Worm (Caenorhabditis elegans) whole organism, late embryonic: ENCODE results near the gene dgn-2.

Source experiments
- C38D4.7 ChIP-seq: fragments of 200-800 bp; sonication (Bioruptor generic); optimal IDR thresholded peaks from 2 replicates; lab custom pipeline; 2018; ENCODE audit warnings: mild to moderate bottlenecking, missing genetic modification characterization, moderate library complexity, missing compliant biosample characterization
- F13H6.1 ChIP-seq: sonication (generic microtip); optimal IDR thresholded peaks from 2 replicates; lab custom pipeline; 2016; ENCODE audit warnings: missing genetic modification characterization, missing compliant biosample characterization
- K02D7.2 ChIP-seq: sonication (generic microtip); optimal IDR thresholded peaks from 2 replicates; lab custom pipeline; 2017; ENCODE audit warnings: mild to moderate bottlenecking, missing genetic modification characterization, missing compliant biosample characterization
- K09A11.1 ChIP-seq: sonication (generic microtip); optimal IDR thresholded peaks from 2 replicates; lab custom pipeline; 2017; ENCODE audit warnings: antibody characterized with exemption, mild to moderate bottlenecking, missing genetic modification characterization, missing compliant biosample characterization; ENCODE audit not compliant: insufficient read depth
- T23F11.4 ChIP-seq: fragments of 200-800 bp; sonication (Bioruptor generic); optimal IDR thresholded peaks from 2 replicates; lab custom pipeline; 2018; ENCODE audit warnings: mild to moderate bottlenecking, missing genetic modification characterization, missing compliant biosample characterization
- Y22D7AL.16 ChIP-seq: sonication (generic microtip); optimal IDR thresholded peaks from 2 replicates; lab custom pipeline; 2016; ENCODE audit warnings: missing genetic modification characterization, missing compliant biosample characterization
- ahr-1 ChIP-seq: sonication (generic microtip); optimal IDR thresholded peaks from 2 replicates; lab custom pipeline; 2016; ENCODE audit warnings: missing genetic modification characterization, missing compliant biosample characterization
- ceh-14 ChIP-seq: sonication (generic microtip); optimal IDR thresholded peaks from 2 replicates; lab custom pipeline; 2016; ENCODE audit warnings: missing genotype, missing genetic modification characterization, missing compliant biosample characterization
- ceh-19 ChIP-seq: fragments of 200-800 bp; sonication (Bioruptor generic); optimal IDR thresholded peaks from 2 replicates; lab custom pipeline; 2018; ENCODE audit warnings: mild to moderate bottlenecking, missing genetic modification characterization, missing compliant biosample characterization
- ceh-2 ChIP-seq: sonication (generic microtip); optimal IDR thresholded peaks from 2 replicates; lab custom pipeline; 2016; ENCODE audit warnings: missing genotype, missing genetic modification characterization, missing compliant biosample characterization
- ceh-24 ChIP-seq: sonication (generic microtip); optimal IDR thresholded peaks from 2 replicates; lab custom pipeline; 2016; ENCODE audit warnings: mild to moderate bottlenecking, missing genetic modification characterization, missing compliant biosample characterization
- ceh-30 ChIP-seq: fragments of 150-350 bp; optimal IDR thresholded peaks from 2 replicates; lab custom pipeline; 2014; ENCODE audit warnings: missing biosample characterization, missing genetic modification characterization
- ceh-31 ChIP-seq: sonication (generic microtip); optimal IDR thresholded peaks from 2 replicates; lab custom pipeline; 2016; ENCODE audit warnings: missing genetic modification characterization, missing compliant biosample characterization
- ceh-34 ChIP-seq: sonication (generic microtip); optimal IDR thresholded peaks from 2 replicates; lab custom pipeline; 2016; ENCODE audit warnings: mild to moderate bottlenecking, missing genetic modification characterization, missing compliant biosample characterization
- ceh-45 ChIP-seq: fragments of 200-800 bp; sonication (Bioruptor generic); IDR thresholded peaks from 2 replicates; pipeline ENCODE4 v1.3.6; 2022; ENCODE audit warnings: missing genetic modification reagents, missing genetic modification characterization, missing compliant biosample characterization
- ceh-48 ChIP-seq: sonication (generic microtip); optimal IDR thresholded peaks from 2 replicates; lab custom pipeline; 2016; ENCODE audit warnings: missing genetic modification characterization, inconsistent platforms, missing compliant biosample characterization
- ceh-6 ChIP-seq: fragments of 200-800 bp; sonication (Bioruptor generic); optimal IDR thresholded peaks from 2 replicates; lab custom pipeline; 2018; ENCODE audit warnings: mild to moderate bottlenecking, missing genetic modification characterization, missing compliant biosample characterization
- dmd-4 ChIP-seq: sonication (generic microtip); optimal IDR thresholded peaks from 2 replicates; lab custom pipeline; 2016; ENCODE audit warnings: borderline replicate concordance, missing genetic modification characterization, missing compliant biosample characterization
- dve-1 ChIP-seq: sonication (generic microtip); optimal IDR thresholded peaks from 2 replicates; lab custom pipeline; 2017; ENCODE audit warnings: antibody characterized with exemption, mild to moderate bottlenecking, missing genetic modification characterization, missing compliant biosample characterization
- elt-4 ChIP-seq: sonication (generic microtip); optimal IDR thresholded peaks from 2 replicates; lab custom pipeline; 2016; ENCODE audit warnings: missing genetic modification characterization, missing compliant biosample characterization
- ets-4 ChIP-seq: sonication (generic microtip); optimal IDR thresholded peaks from 2 replicates; lab custom pipeline; 2016; ENCODE audit warnings: missing genetic modification characterization, missing compliant biosample characterization
- fax-1 ChIP-seq: sonication (generic microtip); optimal IDR thresholded peaks from 2 replicates; lab custom pipeline; 2016; ENCODE audit warnings: missing genotype, missing genetic modification characterization, missing compliant biosample characterization
- fkh-6 ChIP-seq: sonication (generic microtip); optimal IDR thresholded peaks from 2 replicates; lab custom pipeline; 2016; ENCODE audit warnings: missing genetic modification characterization, missing compliant biosample characterization
- gmeb-2 ChIP-seq: sonication (generic microtip); optimal IDR thresholded peaks from 2 replicates; lab custom pipeline; 2016; ENCODE audit warnings: missing genetic modification characterization, inconsistent platforms, missing compliant biosample characterization
- hlh-15 ChIP-seq: sonication (generic microtip); optimal IDR thresholded peaks from 2 replicates; lab custom pipeline; 2016; ENCODE audit warnings: missing genetic modification characterization, missing compliant biosample characterization
- hlh-6 ChIP-seq: sonication (generic microtip); optimal IDR thresholded peaks from 2 replicates; lab custom pipeline; 2016; ENCODE audit warnings: missing genotype, missing genetic modification characterization, missing compliant biosample characterization
- hlh-8 ChIP-seq: sonication (generic microtip); optimal IDR thresholded peaks from 2 replicates; lab custom pipeline; 2016; ENCODE audit warnings: missing genotype, missing genetic modification characterization, missing compliant biosample characterization
- lim-6 ChIP-seq: sonication (generic microtip); optimal IDR thresholded peaks from 2 replicates; lab custom pipeline; 2016; ENCODE audit warnings: missing genetic modification characterization, missing compliant biosample characterization
- lin-11 ChIP-seq: fragments of 200-800 bp; sonication (Bioruptor generic); optimal IDR thresholded peaks from 2 replicates; lab custom pipeline; 2018; ENCODE audit warnings: mild to moderate bottlenecking, missing genetic modification characterization, missing compliant biosample characterization
- madf-2 ChIP-seq: sonication (generic microtip); optimal IDR thresholded peaks from 2 replicates; lab custom pipeline; 2017; ENCODE audit warnings: missing genetic modification characterization, missing compliant biosample characterization
- nhr-11 ChIP-seq: fragments of 150-350 bp; optimal IDR thresholded peaks from 2 replicates; lab custom pipeline; 2014; ENCODE audit warnings: missing biosample characterization, missing genetic modification characterization
- nhr-232 ChIP-seq: sonication (generic microtip); optimal IDR thresholded peaks from 2 replicates; lab custom pipeline; 2016; ENCODE audit warnings: missing genetic modification characterization, missing compliant biosample characterization
- npax-4 ChIP-seq: sonication (generic microtip); optimal IDR thresholded peaks from 2 replicates; lab custom pipeline; 2016; ENCODE audit warnings: missing genetic modification characterization, missing compliant biosample characterization
- odd-2 ChIP-seq: sonication (generic microtip); optimal IDR thresholded peaks from 2 replicates; lab custom pipeline; 2017; ENCODE audit warnings: antibody characterized with exemption, mild to moderate bottlenecking, missing genetic modification characterization, missing compliant biosample characterization
- pax-1 ChIP-seq: fragments of 150-350 bp; optimal IDR thresholded peaks from 2 replicates; lab custom pipeline; 2014; ENCODE audit warnings: missing biosample characterization, missing genetic modification characterization
- pha-2 ChIP-seq: sonication (generic microtip); optimal IDR thresholded peaks from 2 replicates; lab custom pipeline; 2017; ENCODE audit warnings: mild to moderate bottlenecking, missing genetic modification characterization, missing compliant biosample characterization
- pha-4 ChIP-seq: fragments of 150-350 bp; optimal IDR thresholded peaks from 2 replicates; lab custom pipeline; 2018; ENCODE audit warnings: missing biosample characterization, missing genetic modification reagents, missing genetic modification characterization
- pros-1 ChIP-seq: fragments of 150-350 bp; optimal IDR thresholded peaks from 2 replicates; lab custom pipeline; 2014; ENCODE audit warnings: missing biosample characterization, missing genetic modification reagents, missing genetic modification characterization
- rnt-1 ChIP-seq: sonication (generic microtip); optimal IDR thresholded peaks from 2 replicates; lab custom pipeline; 2016; ENCODE audit warnings: missing genetic modification characterization, missing compliant biosample characterization
- sox-2 ChIP-seq: fragments of 200-800 bp; sonication (Bioruptor generic); IDR thresholded peaks from 2 replicates; pipeline ENCODE4 v1.3.6; 2022; ENCODE audit warnings: missing genetic modification reagents, missing genetic modification characterization, missing compliant biosample characterization
- sox-4 ChIP-seq: sonication (generic microtip); optimal IDR thresholded peaks from 2 replicates; lab custom pipeline; 2017; ENCODE audit warnings: mild to moderate bottlenecking, missing genetic modification characterization, inconsistent platforms, missing compliant biosample characterization
- syd-9 ChIP-seq: sonication (generic microtip); optimal IDR thresholded peaks from 2 replicates; lab custom pipeline; 2016; ENCODE audit warnings: mild to moderate bottlenecking, missing genetic modification characterization, moderate library complexity, missing compliant biosample characterization
- tbx-2 ChIP-seq: sonication (generic microtip); optimal IDR thresholded peaks from 2 replicates; lab custom pipeline; 2016; ENCODE audit warnings: missing genetic modification characterization, missing compliant biosample characterization
- tbx-7 ChIP-seq: sonication (generic microtip); optimal IDR thresholded peaks from 2 replicates; lab custom pipeline; 2016; ENCODE audit warnings: missing genotype, missing genetic modification characterization, missing compliant biosample characterization
- unc-3 ChIP-seq, 2 experiments: fragments of 200-800 bp in 1 of 2; sonication (Bioruptor generic) in 1 of 2; sonication (generic microtip) in 1 of 2; conservative IDR thresholded peaks in 1 of 2; optimal IDR thresholded peaks in 1 of 2; 2 replicates each; pipeline versions ENCODE4 v1.3.6 to Lab custom; 2016 to 2022; ENCODE audit warnings: missing compliant biosample characterization in 2 of 2, missing genetic modification characterization in 2 of 2, missing genetic modification reagents in 1 of 2
- unc-42 ChIP-seq: sonication (generic microtip); optimal IDR thresholded peaks from 2 replicates; lab custom pipeline; 2016; ENCODE audit warnings: missing genotype, missing genetic modification characterization, missing compliant biosample characterization
- unc-86 ChIP-seq: sonication (generic microtip); optimal IDR thresholded peaks from 2 replicates; lab custom pipeline; 2016; ENCODE audit warnings: missing genetic modification characterization, missing compliant biosample characterization
- zip-5 ChIP-seq: sonication (generic microtip); optimal IDR thresholded peaks from 2 replicates; lab custom pipeline; 2016; ENCODE audit warnings: missing genetic modification characterization, missing compliant biosample characterization
- ztf-16 ChIP-seq: sonication (generic microtip); optimal IDR thresholded peaks from 2 replicates; lab custom pipeline; 2017; ENCODE audit warnings: missing genetic modification characterization, missing compliant biosample characterization

dgn-2 gene

ce11 chrX:1321044-1321443, 46.3 kb downstream of the dgn-2 start, which contains the start of gene pdk-1:
Gene pdk-1 (plus strand): TSS chrX:1321344.
- TF ChIP-seq unc-86 (tag; lab: Kevin White, UChicago): no peak
- TF ChIP-seq fkh-6 (tag; lab: Kevin White, UChicago): no peak
- no peak for TF ChIP-seq hlh-6 (tag; lab: Kevin White, UChicago)
- no peak for TF ChIP-seq pax-1 (tag; lab: Kevin White, UChicago)
- TF ChIP-seq unc-42 (tag; lab: Kevin White, UChicago): no peak
- no peak for TF ChIP-seq syd-9 (tag; lab: Kevin White, UChicago)
- TF ChIP-seq hlh-8: no peak
- TF ChIP-seq ahr-1 (tag; lab: Kevin White, UChicago): no peak
- no peak for TF ChIP-seq ceh-2
- TF ChIP-seq K09A11.1 (tag; lab: Kevin White, UChicago): no peak
- TF ChIP-seq ceh-14 (tag; lab: Kevin White, UChicago): no peak
- TF ChIP-seq lin-11 (tag; lab: Kevin White, UChicago): no peak
- TF ChIP-seq hlh-15 (tag; lab: Kevin White, UChicago): no peak
- no peak for TF ChIP-seq odd-2 (tag; lab: Kevin White, UChicago)
- no peak for TF ChIP-seq pha-2
- TF ChIP-seq fax-1: no peak
- no peak for TF ChIP-seq zip-5 (tag; lab: Kevin White, UChicago)
- TF ChIP-seq madf-2 (tag; lab: Kevin White, UChicago): no peak
- TF ChIP-seq rnt-1: no peak
- TF ChIP-seq, all 69 proteins: peak for 0

DNA sequence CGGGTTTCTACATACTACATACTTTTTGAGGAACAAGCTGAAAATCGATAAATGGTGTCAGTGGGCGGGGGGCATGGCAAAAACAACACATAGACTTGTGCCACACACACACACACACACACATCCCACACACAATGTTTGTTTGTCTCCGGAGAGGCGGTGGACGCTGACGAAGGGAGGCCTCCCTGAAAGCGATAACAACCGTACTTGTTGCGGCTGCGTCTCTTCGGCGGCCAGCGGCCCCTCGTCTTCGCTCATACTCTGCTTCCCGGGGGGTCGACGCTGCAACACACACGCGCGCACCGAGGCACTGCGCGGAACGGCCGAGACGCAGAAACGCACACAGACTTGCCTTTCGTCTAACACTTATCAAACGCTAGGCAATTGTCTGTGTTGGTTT, 47.6 kb downstream of the dgn-2 start:
- TF ChIP-seq unc-3 (GFP tag; conservative IDR thresholded peaks at IDR 0.05; lab: Robert Waterston, UW): no peak
- no peak for TF ChIP-seq unc-3 (tag; optimal IDR thresholded peaks at IDR 0.05; lab: Kevin White, UChicago)
- TF ChIP-seq zip-5 (tag; lab: Kevin White, UChicago): no peak
- TF ChIP-seq nhr-232 (tag; lab: Kevin White, UChicago): no peak
- no peak for TF ChIP-seq C38D4.7 (GFP tag; lab: Kevin White, UChicago)
- TF ChIP-seq syd-9 (tag; lab: Kevin White, UChicago): no peak
- no peak for TF ChIP-seq ceh-45 (GFP tag; lab: Robert Waterston, UW)
- TF ChIP-seq sox-4 (tag; lab: Kevin White, UChicago): no peak
- TF ChIP-seq pros-1 (tag; lab: Kevin White, UChicago): peak; percentile 82
- peak; percentile 34 for TF ChIP-seq ceh-34 (tag; lab: Kevin White, UChicago)
- TF ChIP-seq rnt-1: peak; percentile 46
- TF ChIP-seq lin-11 (tag; lab: Kevin White, UChicago): no peak
- no peak for TF ChIP-seq T23F11.4 (GFP tag; lab: Kevin White, UChicago)
- TF ChIP-seq pha-2: peak; percentile 19
- TF ChIP-seq K02D7.2 (tag; lab: Kevin White, UChicago): no peak
- peak; percentile 43 for TF ChIP-seq ceh-2
- TF ChIP-seq ceh-30 (tag; lab: Kevin White, UChicago): no peak
- TF ChIP-seq ceh-48 (tag; lab: Kevin White, UChicago): peak; percentile 41
- TF ChIP-seq nhr-11 (tag; lab: Kevin White, UChicago): no peak
- no peak for TF ChIP-seq npax-4 (tag; lab: Kevin White, UChicago)
- TF ChIP-seq ceh-19 (GFP tag; lab: Kevin White, UChicago): peak; percentile 8
- TF ChIP-seq pha-4 (tag; lab: Kevin White, UChicago): no peak
- peak; percentile 61 for TF ChIP-seq F13H6.1 (tag; lab: Kevin White, UChicago)
- peak; percentile 28 for TF ChIP-seq lim-6
- no peak for TF ChIP-seq K09A11.1 (tag; lab: Kevin White, UChicago)
- peak; percentile 35 for TF ChIP-seq dve-1 (tag; lab: Kevin White, UChicago)
- peak; percentile 36 for TF ChIP-seq ets-4 (tag; lab: Kevin White, UChicago)
- no peak for TF ChIP-seq fkh-6 (tag; lab: Kevin White, UChicago)
- TF ChIP-seq ceh-31: peak; percentile 68
- no peak for TF ChIP-seq Y22D7AL.16 (tag; lab: Kevin White, UChicago)
- TF ChIP-seq madf-2 (tag; lab: Kevin White, UChicago): peak; percentile 26
- no peak for TF ChIP-seq unc-86 (tag; lab: Kevin White, UChicago)
- no peak for TF ChIP-seq dmd-4
- no peak for TF ChIP-seq gmeb-2 (tag; lab: Kevin White, UChicago)
- peak; percentile 51 for TF ChIP-seq fax-1
- TF ChIP-seq tbx-2: peak; percentile 81
- TF ChIP-seq elt-4 (tag; lab: Kevin White, UChicago): no peak
- no peak for TF ChIP-seq tbx-7 (tag; lab: Kevin White, UChicago)
- no peak for TF ChIP-seq ceh-6 (GFP tag; lab: Kevin White, UChicago)
- no peak for TF ChIP-seq ceh-24 (tag; lab: Kevin White, UChicago)
- no peak for TF ChIP-seq ztf-16 (tag; lab: Kevin White, UChicago)
- TF ChIP-seq sox-2 (GFP tag; lab: Robert Waterston, UW): no peak
- no peak for TF ChIP-seq odd-2 (tag; lab: Kevin White, UChicago)
